Worm (Caenorhabditis elegans) whole organism, young adult: ENCODE data around the gene F56C3.8.

Source experiments
- C17E4.6 ChIP-seq: fragments of 200-800 bp; sonication (Bioruptor generic); IDR thresholded peaks from 2 replicates; pipeline ENCODE4 v1.3.6; 2022; ENCODE audit warnings: missing genetic modification reagents, missing genetic modification characterization, missing compliant biosample characterization
- F49E8.2 ChIP-seq: sonication (generic microtip); optimal IDR thresholded peaks from 3 replicates; lab custom pipeline; 2017; ENCODE audit warnings: missing genetic modification characterization, mild to moderate bottlenecking, missing compliant biosample characterization, antibody characterized with exemption, moderate library complexity; ENCODE audit not compliant: insufficient read depth
- ama-1 ChIP-seq, 3 experiments: fragments of 150-350 bp in 1 of 3; sonication (generic microtip) in 2 of 3; optimal IDR thresholded peaks; 2 replicates each; lab custom pipeline; 2014 to 2018; ENCODE audit warnings: missing biosample characterization in 2 of 3, missing genetic modification characterization in 2 of 3, missing genetic modification reagents in 2 of 3
- attf-3 ChIP-seq: fragments of 200-800 bp; sonication (Bioruptor generic); conservative IDR thresholded peaks from 2 replicates; pipeline ENCODE4 v1.3.6; 2022; ENCODE audit warnings: missing genetic modification reagents, missing genetic modification characterization, missing compliant biosample characterization
- ceh-27 ChIP-seq: fragments of 200-800 bp; sonication (Bioruptor generic); optimal IDR thresholded peaks from 2 replicates; lab custom pipeline; 2018; ENCODE audit warnings: mild to moderate bottlenecking, missing genetic modification characterization, moderate library complexity, missing compliant biosample characterization
- egl-18 ChIP-seq: fragments of 200-800 bp; sonication (Bioruptor generic); IDR thresholded peaks from 2 replicates; pipeline ENCODE4 v1.3.6; 2022; ENCODE audit warnings: missing genetic modification reagents, missing genetic modification characterization, missing compliant biosample characterization
- egl-44 ChIP-seq: fragments of 200-800 bp; sonication (Bioruptor generic); IDR thresholded peaks from 2 replicates; pipeline ENCODE4 v1.3.6; 2022; ENCODE audit warnings: missing genetic modification reagents, missing genetic modification characterization, missing compliant biosample characterization
- lin-54 ChIP-seq: fragments of 200-800 bp; sonication (Bioruptor generic); optimal IDR thresholded peaks from 2 replicates; lab custom pipeline; 2018; ENCODE audit warnings: mild to moderate bottlenecking, missing genetic modification characterization, missing compliant biosample characterization
- madf-10 ChIP-seq: sonication (generic microtip); optimal IDR thresholded peaks from 2 replicates; lab custom pipeline; 2016; ENCODE audit warnings: mild to moderate bottlenecking, missing genetic modification characterization, missing compliant biosample characterization
- madf-6 ChIP-seq: fragments of 200-800 bp; sonication (Bioruptor generic); IDR thresholded peaks from 2 replicates; pipeline ENCODE4 v1.3.6; 2022; ENCODE audit warnings: missing genetic modification reagents, missing genetic modification characterization, missing compliant biosample characterization
- pha-4 ChIP-seq: fragments of 150-350 bp; sonication (generic microtip); optimal IDR thresholded peaks from 2 replicates; lab custom pipeline; 2014; ENCODE audit warnings: missing biosample characterization, missing genetic modification reagents, missing genetic modification characterization
- rcor-1 ChIP-seq: fragments of 200-800 bp; sonication (Bioruptor generic); IDR thresholded peaks from 2 replicates; pipeline ENCODE4 v1.3.6; 2022; ENCODE audit warnings: missing genetic modification reagents, missing genetic modification characterization, missing compliant biosample characterization
- sea-2 ChIP-seq: fragments of 200-800 bp; sonication (Bioruptor generic); IDR thresholded peaks from 2 replicates; pipeline ENCODE4 v1.3.6; 2022; ENCODE audit warnings: missing genetic modification characterization, missing compliant biosample characterization
- unc-62 ChIP-seq: fragments of 150-350 bp; optimal IDR thresholded peaks from 2 replicates; lab custom pipeline; 2014; ENCODE audit warnings: missing biosample characterization, missing genetic modification reagents, missing genetic modification characterization

DNA sequence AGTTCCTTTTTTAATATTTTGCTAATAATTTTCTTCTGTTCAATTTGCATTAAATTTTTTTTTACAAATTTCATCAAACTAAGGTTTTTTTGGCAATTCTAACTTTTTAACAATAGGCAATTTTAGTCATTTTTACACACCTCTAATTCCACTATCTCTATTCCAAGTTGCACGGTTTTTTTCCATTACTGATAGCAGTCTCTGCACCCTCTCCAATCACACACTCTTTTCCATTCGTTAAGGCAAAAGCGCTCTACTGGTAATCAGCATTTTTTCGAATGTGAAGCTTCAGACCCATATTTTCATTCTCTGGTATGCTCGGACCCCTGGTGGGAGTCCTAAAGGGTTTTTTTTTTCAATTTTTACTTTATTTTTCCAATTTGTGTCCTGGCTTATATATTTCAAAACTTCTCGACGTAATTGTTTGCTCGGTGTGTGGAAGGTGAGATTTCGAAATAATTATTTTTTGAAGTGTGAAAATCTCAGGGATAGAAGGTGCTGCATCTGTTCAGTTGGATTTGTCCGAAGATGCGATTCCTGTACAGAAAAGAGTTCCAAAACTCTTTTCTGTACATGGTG lies 32.4 kb upstream of the F56C3.8 start, which contains the start of the genes F19G12.4 and F19G12.8:
- TF ChIP-seq unc-62 (no peak), pha-4 (tag; lab: Kevin White, UChicago) (no peak), ama-1 (optimal IDR thresholded peaks at IDR 0.05; lab: Kevin White, UChicago) (no peak), ama-1 (GFP tag; optimal IDR thresholded peaks at IDR 0.05; lab: Kevin White, UChicago) (no peak), egl-18 (GFP tag; lab: Robert Waterston, UW) (no peak), rcor-1 (GFP tag; lab: Robert Waterston, UW) (no peak), madf-10 (tag; lab: Kevin White, UChicago) (no peak), attf-3 (GFP tag; lab: Robert Waterston, UW) (no peak), madf-6 (no peak), C17E4.6 (GFP tag; lab: Robert Waterston, UW) (no peak), ceh-27 (GFP tag; lab: Kevin White, UChicago) (no peak), egl-44 (GFP tag; lab: Robert Waterston, UW) (no peak), sea-2 (GFP tag; lab: Robert Waterston, UW) (no peak), lin-54 (GFP tag; lab: Kevin White, UChicago) (no peak), F49E8.2 (tag; lab: Kevin White, UChicago) (no peak)
